Worm (Caenorhabditis elegans) whole organism, L3 larva: ENCODE measurements around the gene F46B6.13.

Source experiments
- ceh-28 ChIP-seq: fragments of 150-350 bp; optimal IDR thresholded peaks from 2 replicates; lab custom pipeline; 2014; ENCODE audit warnings: missing biosample characterization, missing genetic modification reagents, missing genetic modification characterization
- elt-2 ChIP-seq: sonication (generic microtip); optimal IDR thresholded peaks from 2 replicates; lab custom pipeline; 2016; ENCODE audit warnings: missing genetic modification reagents, mild to moderate bottlenecking, missing genetic modification characterization, missing compliant biosample characterization
- eor-1 ChIP-seq, 2 experiments: fragments of 150-350 bp; optimal IDR thresholded peaks; 2 replicates each; lab custom pipeline; 2014 to 2018; ENCODE audit warnings: missing biosample characterization in 2 of 2, missing genetic modification characterization in 2 of 2
- jun-1 ChIP-seq: fragments of 150-350 bp; optimal IDR thresholded peaks from 2 replicates; lab custom pipeline; 2014; ENCODE audit warnings: missing biosample characterization, missing genetic modification reagents, missing genetic modification characterization
- lin-39 ChIP-seq: fragments of 150-350 bp; optimal IDR thresholded peaks from 2 replicates; lab custom pipeline; 2018; ENCODE audit warnings: missing biosample characterization, missing genetic modification reagents, missing genetic modification characterization
- nfya-1 ChIP-seq: sonication (generic microtip); optimal IDR thresholded peaks from 2 replicates; lab custom pipeline; 2017; ENCODE audit warnings: missing genetic modification characterization, mild to moderate bottlenecking, missing compliant biosample characterization, antibody characterized with exemption, moderate library complexity; ENCODE audit not compliant: insufficient read depth
- nhr-11 ChIP-seq: fragments of 150-350 bp; optimal IDR thresholded peaks from 2 replicates; lab custom pipeline; 2014; ENCODE audit warnings: missing biosample characterization, missing genetic modification characterization
- nhr-77 ChIP-seq: fragments of 150-350 bp; optimal IDR thresholded peaks from 2 replicates; lab custom pipeline; 2014; ENCODE audit warnings: missing biosample characterization, missing genetic modification characterization
- tbx-2 ChIP-seq: sonication (generic microtip); optimal IDR thresholded peaks from 2 replicates; lab custom pipeline; 2016; ENCODE audit warnings: mild to moderate bottlenecking, missing genetic modification characterization, missing compliant biosample characterization

DNA sequence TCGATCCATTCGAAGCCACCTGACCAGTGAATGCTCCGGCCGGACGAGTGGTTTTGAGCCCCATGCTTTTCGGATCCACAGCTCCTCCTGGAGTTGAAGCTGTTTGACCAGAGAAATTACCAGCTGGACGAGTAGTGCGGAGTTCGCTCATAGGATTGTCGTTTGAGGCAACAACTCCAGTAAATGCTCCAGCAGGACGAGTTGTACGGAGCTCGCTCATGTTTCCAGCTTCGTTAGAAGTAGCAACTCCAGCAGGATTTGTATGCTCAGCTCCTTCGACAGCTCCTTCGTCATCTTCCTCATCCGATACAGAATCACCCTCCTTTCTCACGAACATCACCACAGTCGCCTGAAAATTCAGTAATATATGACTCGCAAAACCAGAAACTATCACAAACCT is 45.4 kb downstream of the F46B6.13 start:
- TF ChIP-seq nhr-77 (tag; lab: Kevin White, UChicago), result no peak
- TF ChIP-seq nhr-11 (tag; lab: Kevin White, UChicago), result no peak
- no peak for TF ChIP-seq nfya-1
- no peak for TF ChIP-seq elt-2
- no peak for TF ChIP-seq tbx-2 (tag; lab: Kevin White, UChicago)
- TF ChIP-seq jun-1, result no peak
- TF ChIP-seq eor-1 (tag; optimal IDR thresholded peaks at IDR 0.05; lab: Kevin White, UChicago), result no peak
- TF ChIP-seq lin-39 (tag; lab: Kevin White, UChicago), result no peak
- TF ChIP-seq ceh-28 (tag; lab: Kevin White, UChicago), result no peak
